Fruit fly (Drosophila melanogaster) S2 (cell line): ENCODE results near the gene Nsun5.
A peak's percentile ranks its signal among the peaks of the same experiment; 100 is the strongest.

Experiments used
- CG8478 ChIP-seq: fragments of >200 bp; optimal IDR thresholded peaks from 2 replicates; lab custom pipeline; 2018
- CTCF ChIP-seq, 2 experiments: fragments of >200 bp; optimal IDR thresholded peaks; 2 replicates each; lab custom pipeline; 2018

DNA sequence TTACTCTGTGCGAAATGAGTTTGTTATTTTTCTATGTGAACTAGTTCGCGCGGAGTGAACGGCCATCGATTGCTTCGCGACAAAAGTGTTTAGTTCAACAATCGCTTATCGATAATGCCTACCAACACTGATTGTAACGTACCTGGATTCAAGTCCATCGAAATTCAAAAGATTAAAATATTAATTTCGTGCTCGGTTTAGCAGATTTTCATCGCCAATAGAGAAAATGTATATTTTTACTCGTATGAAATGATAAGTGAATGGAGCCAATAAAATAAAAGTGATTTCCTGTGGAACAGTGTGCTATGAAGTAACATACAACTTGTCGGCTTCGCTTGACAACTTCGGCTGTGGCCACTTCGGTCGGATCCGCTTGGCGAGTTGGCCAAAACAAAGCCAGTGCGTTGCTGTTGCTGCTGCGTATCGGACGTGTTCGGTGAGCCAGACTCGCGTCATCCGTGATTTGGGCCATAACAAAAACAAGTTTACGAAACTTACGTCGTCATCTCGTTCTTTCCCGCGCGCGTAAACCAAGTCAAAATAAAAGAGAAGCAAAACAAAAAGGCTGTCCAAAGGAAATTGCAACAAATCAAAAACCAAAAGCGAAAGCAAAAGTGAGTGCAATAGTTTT lies 18.3 kb upstream of the Nsun5 start, which contains the start of the genes CG5555 and myd:
- TF ChIP-seq CTCF (optimal IDR thresholded peaks at IDR 0.05; lab: Kevin White, UChicago) (peak in 1 of 2 experiments; percentile 12), CG8478 (no peak)
